Fruit fly (Drosophila melanogaster): ENCODE results near the gene CG4042.

CG4042 gene

DNA sequence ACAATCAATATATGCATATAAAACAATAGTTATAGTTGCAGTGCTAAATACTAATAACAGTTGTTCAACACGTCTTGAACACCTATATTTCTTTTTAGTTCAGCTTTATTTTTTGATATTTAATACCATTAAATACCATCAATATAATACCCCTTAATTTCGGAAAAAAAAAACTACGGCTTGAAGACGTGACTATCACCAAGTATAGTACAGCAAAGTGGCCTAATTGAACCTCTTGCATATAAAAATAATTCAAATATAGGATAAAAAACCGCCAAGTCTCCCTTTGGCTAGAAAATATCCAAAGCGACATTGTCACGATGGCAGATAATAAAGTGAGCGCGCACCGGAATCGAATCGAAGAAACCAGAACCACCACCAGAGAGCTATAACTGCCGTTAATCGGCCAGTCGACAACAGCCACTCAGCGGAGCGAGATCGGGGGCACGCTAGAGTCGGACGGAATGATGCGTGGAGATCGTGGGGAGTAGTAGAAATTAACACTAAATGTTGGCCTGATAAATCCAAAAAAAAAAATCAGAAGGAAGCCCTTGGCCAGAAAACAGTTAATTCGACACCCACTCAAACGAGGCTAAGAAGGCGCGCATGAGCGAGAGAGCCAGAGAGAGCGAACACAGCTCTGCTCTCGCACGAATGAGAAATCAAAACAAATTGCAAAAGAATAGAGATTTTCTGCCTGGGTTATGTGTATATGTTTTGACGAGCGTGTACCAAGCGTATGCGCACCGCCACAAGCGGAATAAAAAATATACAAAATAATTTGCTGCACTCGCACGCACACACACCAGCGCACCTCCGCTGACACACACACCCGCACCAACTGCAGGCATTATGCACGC, 13.7 kb upstream of the CG4042 start (continued):
- TF ChIP-seq HHEX (GFP tag; optimal IDR thresholded peaks at IDR 0.05) (no peak), lola (GFP tag; optimal IDR thresholded peaks at IDR 0.05) (peak in 1 of 3 experiments; percentile 57), sqz (GFP tag; optimal IDR thresholded peaks at IDR 0.05) (peak; percentile 84), gro (GFP tag; optimal IDR thresholded peaks at IDR 0.05) (peak; percentile 28), Hr3 (GFP tag; optimal IDR thresholded peaks at IDR 0.05) (peak; percentile 37), Opbp (GFP tag; IDR thresholded peaks at IDR 0.05; ENCODE audit: partially characterized antibody) (peak; percentile 68; the same call in 2 of the 3 replicates), CG33557 (GFP tag; optimal IDR thresholded peaks at IDR 0.05) (peak; percentile 41), onecut (GFP tag; IDR thresholded peaks at IDR 0.05) (0 out of 2 replicates have a peak, but pooled peaks have one; percentile 9), sisA (GFP tag; IDR thresholded peaks at IDR 0.05) (no peak), CG18262 (tag; optimal IDR thresholded peaks at IDR 0.05) (peak; percentile 67), pan (optimal IDR thresholded peaks at IDR 0.05) (no peak), pan (GFP tag; optimal IDR thresholded peaks at IDR 0.05 in 1 of 2, IDR thresholded peaks at IDR 0.05 in 1 of 2) (no peak), CG8944 (GFP tag; optimal IDR thresholded peaks at IDR 0.05) (no peak), cato (GFP tag; optimal IDR thresholded peaks at IDR 0.05; ENCODE audit: borderline replicate concordance) (no peak), CG12391 (tag; optimal IDR thresholded peaks at IDR 0.05) (peak; percentile 57), da (GFP tag; optimal IDR thresholded peaks at IDR 0.05) (no peak), corto (GFP tag; optimal IDR thresholded peaks at IDR 0.05) (peak; percentile 6), fu2 (GFP tag; optimal IDR thresholded peaks at IDR 0.05) (no peak), so (GFP tag; IDR thresholded peaks at IDR 0.05) (peak; percentile 57; the same call in 1 of the 3 replicates), grau (tag; optimal IDR thresholded peaks at IDR 0.05) (peak; percentile 40), Usf (GFP tag; optimal IDR thresholded peaks at IDR 0.05) (no peak), CG9932 (GFP tag; IDR thresholded peaks at IDR 0.05) (peak; percentile 29), hbn (GFP tag; IDR thresholded peaks at IDR 0.05; ENCODE audit: partially characterized antibody) (no peak; the same call in 1 of the 2 replicates), Fer2 (tag; optimal IDR thresholded peaks at IDR 0.05) (peak; percentile 32), CG11696 (GFP tag; IDR thresholded peaks at IDR 0.05) (0 out of 2 replicates have a peak, but pooled peaks have one; percentile 16), CG3407 (GFP tag; optimal IDR thresholded peaks at IDR 0.05) (no peak), jigr1 (GFP tag; IDR thresholded peaks at IDR 0.05) (no peak), gfzf (GFP tag; optimal IDR thresholded peaks at IDR 0.05) (no peak), CG12071 (GFP tag; optimal IDR thresholded peaks at IDR 0.05) (no peak), CG17359 (tag; optimal IDR thresholded peaks at IDR 0.05) (peak; percentile 16), CG10147 (GFP tag; optimal IDR thresholded peaks at IDR 0.05) (peak; percentile 48), Rx (GFP tag; IDR thresholded peaks at IDR 0.05) (no peak), z (GFP tag; IDR thresholded peaks at IDR 0.05) (peak; percentile 67; the same call in 2 of the 3 replicates), gsb (GFP tag; IDR thresholded peaks at IDR 0.05) (no peak), CG16815 (GFP tag; optimal IDR thresholded peaks at IDR 0.05) (no peak), h (optimal IDR thresholded peaks at IDR 0.05) (no peak), ato (GFP tag; IDR thresholded peaks at IDR 0.05; ENCODE audit: partially characterized antibody) (0 out of 2 replicates have a peak, but pooled peaks have one; percentile 44), Dref (GFP tag; IDR thresholded peaks at IDR 0.05) (peak; percentile 42), CG30403 (GFP tag; optimal IDR thresholded peaks at IDR 0.05) (peak; percentile 51), bcd (GFP tag; optimal IDR thresholded peaks at IDR 0.05) (peak; percentile 24), Bteb2 (GFP tag; optimal IDR thresholded peaks at IDR 0.05) (no peak), CTCF (GFP tag; optimal IDR thresholded peaks at IDR 0.05) (peak; percentile 15), pzg (GFP tag; optimal IDR thresholded peaks at IDR 0.05) (peak; percentile 12), az2 (GFP tag; optimal IDR thresholded peaks at IDR 0.05) (peak; percentile 16), CkIIα-i1 (GFP tag; IDR thresholded peaks at IDR 0.05) (no peak), Nf-YC (tag; optimal IDR thresholded peaks at IDR 0.05) (peak; percentile 55), aop (GFP tag; IDR thresholded peaks at IDR 0.05) (no peak), ATbp (GFP tag; optimal IDR thresholded peaks at IDR 0.05) (peak; percentile 22), CG2120 (GFP tag; optimal IDR thresholded peaks at IDR 0.05) (peak; percentile 51)

Data from whole organism, embryonic.